Fruit fly (Drosophila melanogaster): ENCODE results near the gene Herp.

The Herp gene

dm6 chr2L:7810519-7810918 is 10.7 kb upstream of the Herp start, which contains the start of gene Cdc14 (continued):
- TF ChIP-seq CG34422 (GFP tag; IDR thresholded peaks at IDR 0.05) (peak; percentile 47; the same call in 1 of the 3 replicates), CG2116 (GFP tag; optimal IDR thresholded peaks at IDR 0.05) (peak; percentile 6), MBD-R2 (GFP tag; IDR thresholded peaks at IDR 0.05) (peak; percentile 7; the same call in 1 of the 2 replicates), Optix (GFP tag; IDR thresholded peaks at IDR 0.05) (no peak), caup (GFP tag; optimal IDR thresholded peaks at IDR 0.05; ENCODE audit: severe bottlenecking) (peak; percentile 17), CG8290 (GFP tag; optimal IDR thresholded peaks at IDR 0.05) (no peak), CG8290 (tag; optimal IDR thresholded peaks at IDR 0.05) (peak in 1 of 2 experiments; percentile 58), zen2 (GFP tag; IDR thresholded peaks at IDR 0.05; ENCODE audit: partially characterized antibody) (peak; percentile 53; the same call in 1 of the 3 replicates), inv (GFP tag; IDR thresholded peaks at IDR 0.05; ENCODE audit: partially characterized antibody) (peak; percentile 17; the same call in 1 of the 2 replicates), CG17186 (GFP tag; optimal IDR thresholded peaks at IDR 0.05) (peak; percentile 18), lbe (GFP tag; optimal IDR thresholded peaks at IDR 0.05) (no peak), CG12659 (GFP tag; optimal IDR thresholded peaks at IDR 0.05) (peak; percentile 3), bbx (GFP tag; IDR thresholded peaks at IDR 0.05; ENCODE audit: partially characterized antibody) (peak; percentile 55; the same call in 1 of the 2 replicates), CG10462 (GFP tag; optimal IDR thresholded peaks at IDR 0.05) (no peak), CG31441 (GFP tag; IDR thresholded peaks at IDR 0.05) (peak; percentile 29; the same call in 1 of the 2 replicates), CkIIα-i1 (GFP tag; IDR thresholded peaks at IDR 0.05) (no peak), CG9932 (GFP tag; IDR thresholded peaks at IDR 0.05) (peak; percentile 35; the same call in 1 of the 2 replicates), CG32772 (GFP tag; IDR thresholded peaks at IDR 0.05) (no peak), CG13123 (GFP tag; optimal IDR thresholded peaks at IDR 0.05) (no peak), CG6791 (GFP tag; IDR thresholded peaks at IDR 0.05; ENCODE audit: partially characterized antibody) (peak; percentile 45; the same call in 2 of the 3 replicates), z (GFP tag; IDR thresholded peaks at IDR 0.05) (peak; percentile 57; the same call in 2 of the 3 replicates), NFAT (GFP tag; IDR thresholded peaks at IDR 0.05) (peak; percentile 24; the same call in 1 of the 2 replicates), MESR4 (GFP tag; optimal IDR thresholded peaks at IDR 0.05) (peak; percentile 49), CG7963 (GFP tag; IDR thresholded peaks at IDR 0.05; ENCODE audit: partially characterized antibody) (peak; percentile 42; the same call in 2 of the 3 replicates), CG6765 (GFP tag; optimal IDR thresholded peaks at IDR 0.05) (peak; percentile 25), Bgb (GFP tag; IDR thresholded peaks at IDR 0.05; ENCODE audit: partially characterized antibody) (peak; percentile 55; the same call in 1 of the 2 replicates), amos (GFP tag; IDR thresholded peaks at IDR 0.05; ENCODE audit: partially characterized antibody) (peak; percentile 74; the same call in 1 of the 2 replicates), Meics (GFP tag; optimal IDR thresholded peaks at IDR 0.05) (peak; percentile 32), ci (GFP tag; IDR thresholded peaks at IDR 0.05) (peak; percentile 54; the same call in 2 of the 3 replicates), salm (tag; optimal IDR thresholded peaks at IDR 0.05) (no peak), hbn (GFP tag; IDR thresholded peaks at IDR 0.05; ENCODE audit: partially characterized antibody) (peak; percentile 66), CG16813 (GFP tag; IDR thresholded peaks at IDR 0.05; ENCODE audit: partially characterized antibody) (peak; percentile 53; the same call in 2 of the 3 replicates), mirr (GFP tag; optimal IDR thresholded peaks at IDR 0.05) (peak; percentile 16), D19A (tag; optimal IDR thresholded peaks at IDR 0.05) (peak; percentile 14), chm (GFP tag; IDR thresholded peaks at IDR 0.05) (peak; percentile 43; the same call in 1 of the 2 replicates), CG13296 (GFP tag; optimal IDR thresholded peaks at IDR 0.05) (peak; percentile 46), CG17359 (tag; optimal IDR thresholded peaks at IDR 0.05) (peak; percentile 8), hb (GFP tag; IDR thresholded peaks at IDR 0.05; ENCODE audit: partially characterized antibody) (peak; percentile 53; the same call in 1 of the 3 replicates), Doc3 (GFP tag; IDR thresholded peaks at IDR 0.05; ENCODE audit: partially characterized antibody) (peak; percentile 31; the same call in 1 of the 3 replicates), slou (GFP tag; optimal IDR thresholded peaks at IDR 0.05) (no peak), CG13287 (GFP tag; IDR thresholded peaks at IDR 0.05; ENCODE audit: partially characterized antibody) (peak; percentile 67), CG3847 (GFP tag; IDR thresholded peaks at IDR 0.05) (no peak), CG17568 (GFP tag; optimal IDR thresholded peaks at IDR 0.05) (peak; percentile 45), vnd (GFP tag; IDR thresholded peaks at IDR 0.05; ENCODE audit: partially characterized antibody) (0 out of 3 replicates have a peak, but pooled peaks have one; percentile 34), CG13624 (GFP tag; optimal IDR thresholded peaks at IDR 0.05) (peak; percentile 3), Myb (GFP tag; optimal IDR thresholded peaks at IDR 0.05) (peak; percentile 88), CG1603 (tag; optimal IDR thresholded peaks at IDR 0.05) (peak; percentile 38), CG12236 (GFP tag; optimal IDR thresholded peaks at IDR 0.05) (peak; percentile 57)
